Fruit fly (Drosophila melanogaster) whole organism: ENCODE measurements around the gene CG42266.

Experiments
- CG8478 ChIP-seq: fragments of >200 bp; optimal IDR thresholded peaks from 2 replicates; lab custom pipeline; 2018; ENCODE audit warnings: inconsistent platforms
- Dll ChIP-seq: fragments of >200 bp; optimal IDR thresholded peaks from 2 replicates; lab custom pipeline; 2017
- EcR ChIP-seq, 2 experiments: fragments of >200 bp; optimal IDR thresholded peaks; 2 replicates each; lab custom pipeline; 2017; ENCODE audit warnings: missing biosample characterization in 2 of 2, missing genetic modification characterization in 2 of 2, missing genetic modification reagents in 2 of 2
- pan ChIP-seq: fragments of >200 bp; optimal IDR thresholded peaks from 2 replicates; lab custom pipeline; 2017
- psq ChIP-seq: fragments of >200 bp; optimal IDR thresholded peaks from 2 replicates; lab custom pipeline; 2017
- usp ChIP-seq: fragments of >200 bp; optimal IDR thresholded peaks from 2 replicates; lab custom pipeline; 2017; ENCODE audit warnings: missing biosample characterization, missing genetic modification characterization, mixed read lengths

Gene CG42266

DNA sequence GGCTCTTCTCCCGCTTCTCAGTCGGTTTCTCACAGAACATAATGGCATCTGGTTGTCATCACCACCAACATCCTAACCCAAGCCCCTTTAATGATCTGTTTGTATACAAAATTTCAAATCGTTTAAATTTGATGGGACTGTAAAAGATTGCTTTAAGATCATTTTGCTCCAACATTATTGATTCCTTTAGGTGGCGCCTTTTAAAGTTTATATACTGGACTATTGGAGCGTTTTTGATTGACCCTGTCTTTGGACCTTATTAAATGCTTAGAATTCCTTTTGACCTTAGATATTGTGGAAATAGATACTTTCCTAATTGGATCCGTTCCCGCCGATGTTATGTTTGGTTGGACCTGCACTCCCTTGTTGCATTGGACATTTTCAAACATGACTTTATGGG lies at the start of gene CG42266:
TSS of gene CG42266 (minus strand) at position 101 of the 400 bp plus-strand sequence.
- TF ChIP-seq usp (no peak), EcR (GFP tag; optimal IDR thresholded peaks at IDR 0.05; lab: Kevin White, UChicago) (no peak), pan (lab: Kevin White, UChicago) (no peak), psq (lab: Kevin White, UChicago) (no peak), Dll (lab: Kevin White, UChicago) (no peak), CG8478 (lab: Kevin White, UChicago) (no peak)

DNA sequence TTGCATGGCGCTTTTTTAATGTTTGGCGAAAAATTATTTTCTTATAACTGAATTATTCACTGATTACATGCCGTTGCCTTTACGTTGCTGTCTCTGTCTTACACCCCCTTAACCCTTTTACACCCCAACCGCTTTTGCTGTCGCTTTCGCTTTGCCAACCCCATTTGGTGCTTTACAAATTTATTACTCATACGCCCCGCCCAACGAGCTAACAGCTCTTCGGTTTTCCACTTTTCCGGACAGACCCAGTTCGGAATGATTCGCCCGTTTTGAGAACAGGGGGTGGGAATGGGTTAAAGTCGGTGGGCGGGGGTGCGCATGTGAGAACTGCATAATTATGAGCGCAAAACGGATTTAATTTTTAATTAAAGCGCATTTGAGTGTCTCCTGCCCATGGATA lies 40.8 kb upstream of the CG42266 start:
- no peak for TF ChIP-seq Dll (lab: Kevin White, UChicago)
- no peak for TF ChIP-seq pan (lab: Kevin White, UChicago)
- no peak for TF ChIP-seq EcR (GFP tag; optimal IDR thresholded peaks at IDR 0.05; lab: Kevin White, UChicago)
- no peak for TF ChIP-seq CG8478 (lab: Kevin White, UChicago)
- TF ChIP-seq usp = no peak
- TF ChIP-seq psq (lab: Kevin White, UChicago) = no peak

DNA sequence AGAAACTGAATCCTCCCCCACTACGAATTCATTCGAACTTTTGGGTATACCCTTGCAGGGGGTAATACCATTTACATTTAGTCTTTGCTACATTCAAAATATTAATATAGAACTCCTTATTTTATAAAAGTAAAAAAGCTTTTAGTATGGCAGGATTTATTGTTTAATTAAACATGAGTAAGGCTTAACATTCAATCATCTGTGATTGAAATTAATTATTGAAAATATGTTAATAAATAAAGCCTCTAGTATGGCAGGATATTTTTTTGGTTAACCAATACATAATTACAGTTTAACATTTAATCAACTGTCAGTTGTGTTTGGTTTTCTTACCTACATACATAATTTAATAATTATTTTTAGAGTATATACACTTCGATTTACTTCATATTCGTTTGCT lies 34.5 kb upstream of the CG42266 start:
- no peak for TF ChIP-seq psq (lab: Kevin White, UChicago)
- TF ChIP-seq EcR (GFP tag; optimal IDR thresholded peaks at IDR 0.05; lab: Kevin White, UChicago) = no peak
- no peak for TF ChIP-seq pan (lab: Kevin White, UChicago)
- TF ChIP-seq CG8478 (lab: Kevin White, UChicago) = no peak
- TF ChIP-seq usp = no peak
- TF ChIP-seq Dll (lab: Kevin White, UChicago) = no peak

DNA sequence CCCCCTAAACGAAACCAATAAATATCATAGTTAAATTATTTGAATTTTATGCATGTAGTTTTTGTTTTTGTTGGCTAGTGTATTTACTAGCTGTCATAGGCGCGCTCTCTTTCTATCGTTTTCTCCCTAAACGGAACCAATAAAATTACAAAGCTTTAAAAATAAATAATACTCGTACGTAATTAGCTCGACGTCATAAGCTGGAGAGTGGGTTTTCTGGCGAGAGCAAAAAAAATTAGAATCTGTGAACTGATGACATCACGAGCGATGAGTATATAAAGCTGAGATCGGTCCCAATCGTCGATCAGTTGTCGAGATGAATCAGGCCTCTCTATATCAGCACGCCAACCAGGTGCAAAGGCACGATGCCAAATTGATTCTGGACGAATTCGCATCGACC lies 25.4 kb upstream of the CG42266 start, which contains the start of gene jhamt:
TSS of gene jhamt (plus strand) at position 301 of the 400 bp plus-strand sequence.
- TF ChIP-seq psq (lab: Kevin White, UChicago) (no peak), pan (lab: Kevin White, UChicago) (no peak), usp (no peak), EcR (GFP tag; optimal IDR thresholded peaks at IDR 0.05; lab: Kevin White, UChicago) (no peak)

DNA sequence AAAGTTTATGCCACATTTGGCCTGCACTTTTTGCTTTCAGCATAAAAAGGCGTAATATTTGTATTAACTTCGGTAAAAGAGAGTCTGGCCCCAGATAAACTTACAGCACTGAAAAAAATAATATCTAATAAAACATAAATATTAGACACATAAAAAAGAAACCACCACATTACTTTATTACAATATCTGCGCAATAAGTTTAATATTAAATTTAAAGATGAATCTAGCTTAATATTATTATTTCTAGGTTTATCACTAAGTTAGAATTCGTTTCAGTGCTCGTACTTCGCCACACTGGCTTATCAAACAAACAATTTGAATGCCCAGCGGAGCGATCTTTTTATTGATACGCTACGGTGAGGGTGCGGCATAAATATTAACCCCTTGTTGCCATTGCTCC lies 17.7 kb upstream of the CG42266 start:
- TF ChIP-seq psq (lab: Kevin White, UChicago) = no peak
- TF ChIP-seq usp = no peak
- no peak for TF ChIP-seq Dll (lab: Kevin White, UChicago)
- no peak for TF ChIP-seq pan (lab: Kevin White, UChicago)
- TF ChIP-seq EcR (GFP tag; optimal IDR thresholded peaks at IDR 0.05; lab: Kevin White, UChicago) = no peak
- no peak for TF ChIP-seq CG8478 (lab: Kevin White, UChicago)

DNA sequence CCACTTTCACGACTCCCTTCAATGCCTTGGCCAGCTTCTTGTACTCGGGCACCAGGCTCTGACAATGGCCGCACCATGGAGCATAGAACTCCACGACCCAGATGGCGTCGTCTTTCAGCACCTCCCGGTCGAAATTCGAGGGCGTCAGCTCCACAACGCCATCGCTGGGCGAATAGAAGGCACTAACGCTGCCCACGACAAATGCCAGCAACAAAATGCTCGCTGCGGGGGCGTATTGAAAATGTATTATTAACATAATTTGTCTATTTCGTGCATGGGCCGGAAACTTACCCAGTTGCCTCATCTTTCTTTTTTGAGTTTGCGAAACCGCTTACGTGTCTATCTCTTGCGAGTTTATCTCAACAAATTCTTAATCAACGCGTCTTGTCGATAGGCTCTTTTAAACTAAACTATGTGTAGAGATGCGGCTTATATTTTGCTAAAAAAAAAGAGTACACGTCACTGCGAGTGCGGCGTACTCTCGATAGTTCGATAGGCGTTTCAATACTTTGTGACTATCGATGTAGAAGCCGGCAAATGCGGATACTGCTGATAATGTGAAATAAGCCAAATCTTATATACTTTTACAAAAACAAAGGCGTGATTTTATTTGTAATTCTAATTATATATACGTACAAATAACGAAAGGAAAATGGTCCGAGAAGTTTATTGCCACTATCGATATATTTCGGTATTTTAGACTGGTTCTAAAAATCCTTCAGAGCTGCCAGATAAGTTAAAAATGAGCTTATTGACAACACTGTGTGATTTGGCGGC lies 16.3 kb upstream of the CG42266 start, which contains the start of gene CaBP1:
TSS of gene CaBP1 (minus strand) at position 487 of the 777 bp plus-strand sequence.
- TF ChIP-seq pan (lab: Kevin White, UChicago) = no peak
- no peak for TF ChIP-seq psq (lab: Kevin White, UChicago)
- TF ChIP-seq usp = no peak
- TF ChIP-seq CG8478 (lab: Kevin White, UChicago) = no peak
- no peak for TF ChIP-seq Dll (lab: Kevin White, UChicago)
- no peak for TF ChIP-seq EcR (GFP tag; optimal IDR thresholded peaks at IDR 0.05; lab: Kevin White, UChicago)

DNA sequence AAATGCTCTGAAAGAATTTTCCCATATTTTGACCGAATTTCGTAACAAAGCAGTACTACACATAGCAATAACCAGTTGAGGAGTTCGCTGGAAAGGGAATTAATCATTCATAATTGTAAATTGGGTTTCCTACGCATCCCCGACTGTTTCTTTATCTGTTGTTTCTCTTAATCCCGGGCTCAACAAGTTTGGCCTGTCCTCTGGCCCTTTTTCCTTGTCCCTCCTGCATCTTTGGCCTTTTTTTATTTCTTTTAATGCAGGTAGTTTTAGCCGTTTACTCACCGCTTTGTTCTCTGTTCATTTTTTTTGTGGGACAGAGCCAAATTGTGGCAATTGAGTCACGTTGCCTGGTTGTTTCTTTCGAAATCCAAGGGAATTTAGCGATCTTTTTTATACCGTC lies 13.6 kb upstream of the CG42266 start:
- TF ChIP-seq CG8478 (lab: Kevin White, UChicago) (no peak), Dll (lab: Kevin White, UChicago) (no peak), EcR (GFP tag; optimal IDR thresholded peaks at IDR 0.05; lab: Kevin White, UChicago) (no peak), pan (lab: Kevin White, UChicago) (no peak), psq (lab: Kevin White, UChicago) (no peak), usp (no peak)

DNA sequence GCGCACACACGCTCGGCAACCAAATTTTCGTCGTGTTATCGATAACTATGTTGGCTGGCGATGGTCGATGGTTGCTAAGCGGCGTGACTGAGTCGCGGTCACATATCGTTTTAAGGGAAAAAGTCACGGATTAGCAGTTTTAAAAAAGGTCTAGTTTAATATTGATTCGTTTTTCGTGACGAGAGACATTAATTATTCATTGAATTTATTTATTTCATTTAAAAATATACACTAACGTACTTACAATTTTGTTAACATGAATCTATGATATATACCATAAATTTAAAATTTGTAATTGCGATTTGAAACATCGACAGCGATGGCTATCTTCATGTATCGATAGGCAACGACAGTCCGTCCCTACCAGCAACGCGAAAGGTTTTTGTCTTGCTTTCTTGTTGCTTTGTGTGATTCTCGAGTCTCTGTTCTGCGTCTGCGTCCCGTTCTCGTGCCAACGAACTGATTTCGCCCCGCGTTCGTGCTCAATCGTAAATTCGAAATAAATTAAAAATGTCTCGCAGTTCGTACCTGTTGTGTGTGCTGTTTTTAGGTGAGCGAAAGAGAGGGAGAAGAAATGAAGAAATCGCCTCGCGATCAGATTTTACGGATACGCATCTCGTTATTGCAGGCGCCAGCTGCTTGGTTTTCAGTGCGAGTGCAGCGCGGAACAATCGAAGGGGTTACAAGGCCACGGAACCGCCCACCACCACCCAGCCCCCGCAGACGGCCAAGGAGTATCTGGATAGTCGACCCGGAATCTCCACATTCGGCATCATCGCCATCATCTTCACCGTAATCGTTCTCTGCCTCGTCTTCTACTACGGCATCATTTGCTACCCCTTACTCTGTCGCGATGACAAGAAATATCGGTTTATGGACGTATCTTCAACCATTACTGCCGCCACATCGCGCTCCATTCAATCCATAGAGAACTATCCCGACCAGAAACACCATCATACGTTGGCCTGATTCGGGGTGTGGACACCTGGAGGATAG lies 12.7 kb upstream of the CG42266 start, which contains the start of the genes Hyls1, chif and CG4455:
TSS of gene Hyls1 (minus strand) at position 44 of the 996 bp plus-strand sequence.
TSS of gene chif (minus strand) at position 44 of the 996 bp plus-strand sequence.
TSS of gene CG4455 (plus strand) at position 350 of the 996 bp plus-strand sequence.
- no peak for TF ChIP-seq EcR (GFP tag; optimal IDR thresholded peaks at IDR 0.05; lab: Kevin White, UChicago)
- no peak for TF ChIP-seq Dll (lab: Kevin White, UChicago)
- no peak for TF ChIP-seq CG8478 (lab: Kevin White, UChicago)
- no peak for TF ChIP-seq psq (lab: Kevin White, UChicago)
- no peak for TF ChIP-seq usp
- TF ChIP-seq pan (lab: Kevin White, UChicago) = no peak

DNA sequence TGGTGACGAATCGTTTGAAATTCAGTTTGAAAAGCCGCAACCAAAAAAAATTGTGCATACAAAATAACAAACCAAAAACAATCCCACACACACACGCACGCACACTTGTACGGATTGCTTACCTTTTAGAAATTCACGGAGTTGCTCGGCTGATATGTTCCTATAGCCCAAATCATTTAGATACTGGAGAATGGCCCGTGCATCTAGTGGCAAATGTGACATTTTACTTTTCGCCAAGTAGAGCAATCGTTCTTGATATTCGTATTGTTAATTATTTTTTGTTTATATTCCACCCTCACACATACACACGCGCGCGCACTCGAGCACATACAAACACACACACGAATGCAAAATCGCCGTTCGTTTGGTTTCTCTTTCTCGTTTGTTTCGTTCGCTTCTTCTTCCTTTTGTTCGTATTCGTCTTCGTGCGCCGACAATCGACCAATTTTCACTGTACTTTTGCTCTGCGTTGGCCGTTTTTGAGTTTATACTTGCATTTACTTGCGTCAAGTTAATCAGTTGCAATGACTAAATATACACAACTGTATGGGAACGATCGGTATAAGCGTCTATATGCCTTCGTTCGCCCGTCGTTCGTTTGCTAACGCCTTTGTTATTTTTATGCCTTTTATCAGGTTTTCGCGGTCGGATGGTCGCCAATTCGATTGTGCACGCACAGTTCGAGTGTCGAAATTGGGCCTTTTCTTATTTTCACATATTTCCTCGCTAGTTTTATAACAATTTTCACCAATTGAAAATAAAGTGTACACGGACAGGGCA lies 11.8 kb upstream of the CG42266 start:
- no peak for TF ChIP-seq EcR (GFP tag; optimal IDR thresholded peaks at IDR 0.05; lab: Kevin White, UChicago)
- TF ChIP-seq psq (lab: Kevin White, UChicago) = no peak
- TF ChIP-seq pan (lab: Kevin White, UChicago) = no peak
- no peak for TF ChIP-seq usp
- no peak for TF ChIP-seq CG8478 (lab: Kevin White, UChicago)
- TF ChIP-seq Dll (lab: Kevin White, UChicago) = no peak
